Fruit fly (Drosophila melanogaster): Measurements from ENCODE around the gene Pk34A.

DNA sequence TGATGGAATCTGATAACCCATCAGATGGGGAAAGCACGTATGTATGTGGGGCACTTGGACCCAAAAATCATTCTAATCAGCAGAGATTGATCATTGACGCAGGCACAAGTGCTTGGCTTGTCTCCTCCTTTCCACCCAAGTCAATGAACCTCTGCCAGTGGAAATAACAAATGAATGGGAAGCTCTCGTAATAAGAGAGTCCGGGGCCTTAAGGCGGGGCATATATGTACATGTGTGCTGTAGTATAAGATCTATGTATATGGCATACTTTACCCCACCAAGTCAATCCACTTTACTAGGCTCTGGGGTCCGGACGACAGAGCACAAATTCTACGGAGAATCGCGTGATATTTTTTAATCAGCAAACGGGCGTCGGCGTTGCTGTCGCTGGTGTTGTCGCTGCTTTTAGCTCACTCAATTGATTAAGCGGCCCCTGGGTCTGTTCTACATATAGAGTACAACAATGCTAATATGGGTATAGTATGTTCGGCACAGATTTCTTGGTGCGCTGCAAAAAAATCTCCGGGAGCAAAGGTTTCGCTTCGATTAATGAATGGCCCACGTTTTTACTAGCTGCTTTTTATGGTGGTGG, 47.6 kb downstream of the Pk34A start:
- no peak for TF ChIP-seq CG8478 (optimal IDR thresholded peaks at IDR 0.05)
- TF ChIP-seq usp (GFP tag; optimal IDR thresholded peaks at IDR 0.05): no peak

All from whole organism.